Worm (Caenorhabditis elegans): Measurements from ENCODE around the gene ipla-7.

The ipla-7 gene

ce11 chrIV:10007758-10008157 is 54.9 kb downstream of the ipla-7 start (continued):
- no peak for TF ChIP-seq gmeb-1 (tag; optimal IDR thresholded peaks at IDR 0.05)
- TF ChIP-seq nhr-11 (tag; optimal IDR thresholded peaks at IDR 0.05), result no peak
- TF ChIP-seq lin-39 (tag; optimal IDR thresholded peaks at IDR 0.05), result no peak
- TF ChIP-seq unc-62 (GFP tag; optimal IDR thresholded peaks at IDR 0.05), result no peak
- no peak for TF ChIP-seq nhr-6 (tag; optimal IDR thresholded peaks at IDR 0.05)
- TF ChIP-seq nhr-23 (tag; optimal IDR thresholded peaks at IDR 0.05), result no peak

ce11 chrIV:10006792-10007191 is 55.9 kb downstream of the ipla-7 start, which contains the start of gene C47E12.13:
Gene C47E12.13, minus strand, starts transcription at chrIV:10006892.
- TF ChIP-seq ceh-82 (tag; optimal IDR thresholded peaks at IDR 0.05) (no peak), nhr-6 (tag; optimal IDR thresholded peaks at IDR 0.05) (no peak), ztf-1 (GFP tag; conservative IDR thresholded peaks at IDR 0.05) (no peak), lsy-2 (tag; optimal IDR thresholded peaks at IDR 0.05) (no peak), nhr-23 (tag; optimal IDR thresholded peaks at IDR 0.05) (no peak), nhr-11 (tag; optimal IDR thresholded peaks at IDR 0.05) (no peak), ceh-16 (tag; optimal IDR thresholded peaks at IDR 0.05) (no peak), ztf-4 (tag; optimal IDR thresholded peaks at IDR 0.05) (no peak)
